Worm (Caenorhabditis elegans) whole organism, young adult: ENCODE results near the gene syx-2.

ENCODE experiments used
- attf-6 ChIP-seq: fragments of 200-800 bp; sonication (Bioruptor generic); IDR thresholded peaks from 2 replicates; pipeline ENCODE4 v1.3.6; 2022; ENCODE audit warnings: missing genetic modification reagents, missing genetic modification characterization, missing compliant biosample characterization
- ceh-40 ChIP-seq: fragments of 200-800 bp; sonication (Bioruptor generic); IDR thresholded peaks from 2 replicates; pipeline ENCODE4 v1.3.6; 2022; ENCODE audit warnings: missing genetic modification characterization, missing compliant biosample characterization
- ceh-58 ChIP-seq: fragments of 200-800 bp; sonication (Bioruptor generic); IDR thresholded peaks from 2 replicates; pipeline ENCODE4 v1.3.6; 2022; ENCODE audit warnings: missing genetic modification characterization, missing compliant biosample characterization

- TF ChIP-seq attf-6 (GFP tag; lab: Robert Waterston, UW) (no peak), ceh-40 (no peak), ceh-58 (GFP tag; lab: Robert Waterston, UW) (no peak)
Measured at ce11 chrX:13958451-13958850, 1.5 kb upstream of the syx-2 start.
